Worm (Caenorhabditis elegans): ENCODE results near the gene sri-39.

DNA sequence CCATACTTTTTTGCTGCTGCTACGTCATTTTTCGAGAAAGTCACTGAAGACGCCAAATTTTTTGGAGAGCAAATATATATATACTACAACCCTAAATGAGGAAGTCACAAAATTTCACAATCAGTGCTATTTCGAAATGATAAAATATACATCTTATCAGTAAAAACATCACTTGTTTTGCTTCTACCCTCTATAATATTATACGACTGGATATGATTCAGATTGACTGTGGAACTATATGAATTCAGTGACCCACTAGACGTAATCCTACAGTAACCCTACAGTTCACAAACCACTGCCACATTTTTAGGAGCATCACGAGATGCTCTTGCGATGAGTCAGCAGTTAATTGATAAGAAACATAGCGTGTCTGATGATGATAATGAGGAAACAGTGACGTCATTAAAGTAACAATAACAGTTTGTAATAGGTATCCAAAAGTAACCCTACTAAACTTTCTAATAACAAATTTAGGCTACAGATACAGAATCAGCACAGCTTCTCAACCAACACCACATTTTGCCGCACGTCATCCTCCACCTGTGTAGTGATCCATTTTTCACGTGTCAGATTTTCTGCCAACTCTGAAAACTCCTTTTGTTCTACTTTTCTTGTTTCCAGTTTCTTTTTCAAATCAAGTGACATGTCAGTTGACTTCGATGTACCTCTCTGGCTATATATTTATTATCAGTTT is at the start of gene sri-39, which contains the start of gene F33H12.7:
- TF ChIP-seq ama-1 (optimal IDR thresholded peaks at IDR 0.05) (no peak), hlh-6 (tag; optimal IDR thresholded peaks at IDR 0.05) (no peak), K09A11.1 (tag; optimal IDR thresholded peaks at IDR 0.05; ENCODE audit: insufficient read depth) (no peak)
